Fruit fly (Drosophila melanogaster): Measurements from ENCODE around the gene ppk10.
A peak's percentile ranks its signal among the peaks of the same experiment; 100 is the strongest.

ppk10 gene

DNA sequence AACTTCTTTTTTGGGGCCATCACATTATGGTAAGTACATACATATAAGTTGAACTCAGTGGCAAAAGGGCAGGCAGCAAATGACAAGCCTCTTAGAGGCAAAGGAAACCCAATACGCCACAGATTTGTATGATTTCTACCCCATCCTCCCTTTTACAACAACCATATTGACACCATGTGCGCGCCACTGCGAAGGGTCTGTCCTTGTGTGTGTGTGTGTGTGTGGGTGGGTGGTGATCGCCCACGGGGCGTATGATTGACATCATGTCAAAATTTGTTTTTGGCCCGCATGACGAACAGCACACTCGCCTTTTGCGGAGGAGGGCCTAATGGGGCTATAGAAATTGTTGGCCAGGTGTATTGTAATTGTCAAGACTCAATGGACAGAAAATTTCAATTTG is 47.4 kb upstream of the ppk10 start (continued):
- TF ChIP-seq Nf-YC (tag; optimal IDR thresholded peaks at IDR 0.05) (no peak), bbx (GFP tag; IDR thresholded peaks at IDR 0.05; ENCODE audit: partially characterized antibody) (no peak), mirr (GFP tag; optimal IDR thresholded peaks at IDR 0.05) (peak; percentile 58), CG4730 (GFP tag; IDR thresholded peaks at IDR 0.05) (no peak), eve (GFP tag; optimal IDR thresholded peaks at IDR 0.05) (no peak), Rx (GFP tag; IDR thresholded peaks at IDR 0.05) (no peak), pros (GFP tag; optimal IDR thresholded peaks at IDR 0.05) (no peak), tna (GFP tag; IDR thresholded peaks at IDR 0.05; ENCODE audit: partially characterized antibody) (no peak), CG11560 (tag; IDR thresholded peaks at IDR 0.05) (no peak), CG11696 (GFP tag; IDR thresholded peaks at IDR 0.05) (no peak), bigmax (GFP tag; optimal IDR thresholded peaks at IDR 0.05) (no peak), CG1792 (GFP tag; optimal IDR thresholded peaks at IDR 0.05) (no peak), emc (GFP tag; optimal IDR thresholded peaks at IDR 0.05) (no peak), sd (tag; optimal IDR thresholded peaks at IDR 0.05) (peak; percentile 27), CG8290 (GFP tag; optimal IDR thresholded peaks at IDR 0.05) (no peak), CG8290 (tag; optimal IDR thresholded peaks at IDR 0.05) (peak in 1 of 2 experiments; percentile 48), CG13424 (tag; optimal IDR thresholded peaks at IDR 0.05) (no peak), CG7357 (GFP tag; IDR thresholded peaks at IDR 0.05) (no peak), Dll (GFP tag; IDR thresholded peaks at IDR 0.05; ENCODE audit: partially characterized antibody) (no peak), schlank (tag; optimal IDR thresholded peaks at IDR 0.05) (no peak), wor (GFP tag; IDR thresholded peaks at IDR 0.05) (no peak), ATbp (GFP tag; optimal IDR thresholded peaks at IDR 0.05) (peak; percentile 20), Fer3 (tag; optimal IDR thresholded peaks at IDR 0.05) (no peak), Dek (tag; optimal IDR thresholded peaks at IDR 0.05) (no peak), CG16815 (GFP tag; optimal IDR thresholded peaks at IDR 0.05) (no peak), Med (GFP tag) (peak; percentile 38), CG17385 (GFP tag; optimal IDR thresholded peaks at IDR 0.05) (no peak), CG11398 (GFP tag; optimal IDR thresholded peaks at IDR 0.05) (no peak), CG2199 (GFP tag; IDR thresholded peaks at IDR 0.05) (no peak), rib (GFP tag; IDR thresholded peaks at IDR 0.05) (peak; percentile 37; the same call in 1 of the 2 replicates), lilli (GFP tag; optimal IDR thresholded peaks at IDR 0.05) (no peak), D19B (GFP tag; optimal IDR thresholded peaks at IDR 0.05) (no peak), repo (GFP tag; optimal IDR thresholded peaks at IDR 0.05) (no peak), CG8281 (tag; optimal IDR thresholded peaks at IDR 0.05) (no peak), CG12659 (GFP tag; optimal IDR thresholded peaks at IDR 0.05) (peak; percentile 9), CG12744 (GFP tag; optimal IDR thresholded peaks at IDR 0.05) (no peak), CG3726 (GFP tag; IDR thresholded peaks at IDR 0.05) (no peak), Gsc (GFP tag; IDR thresholded peaks at IDR 0.05) (no peak), NfI (GFP tag; optimal IDR thresholded peaks at IDR 0.05) (peak; percentile 8), jing (GFP tag; optimal IDR thresholded peaks at IDR 0.05) (no peak), usp (GFP tag; optimal IDR thresholded peaks at IDR 0.05) (no peak), fru (optimal IDR thresholded peaks at IDR 0.05) (no peak), sr (GFP tag; IDR thresholded peaks at IDR 0.05) (peak; percentile 99), jigr1 (GFP tag; IDR thresholded peaks at IDR 0.05) (no peak), CG10274 (GFP tag; optimal IDR thresholded peaks at IDR 0.05) (no peak), ara (GFP tag; IDR thresholded peaks at IDR 0.05) (no peak), NK7.1 (GFP tag; optimal IDR thresholded peaks at IDR 0.05) (no peak), CG32772 (GFP tag; IDR thresholded peaks at IDR 0.05) (no peak), hkb (optimal IDR thresholded peaks at IDR 0.05) (no peak), hkb (GFP tag; IDR thresholded peaks at IDR 0.05) (no peak), wek (GFP tag; optimal IDR thresholded peaks at IDR 0.05) (no peak), dmrt11E (tag; optimal IDR thresholded peaks at IDR 0.05) (no peak), CG17328 (GFP tag; IDR thresholded peaks at IDR 0.05) (no peak), dpn (GFP tag; optimal IDR thresholded peaks at IDR 0.05) (no peak)

Measured in whole organism, embryonic.